Worm (Caenorhabditis elegans): ENCODE data around the gene spp-20.
"Not testable (repeated sequence)": the region's sequence is repeated elsewhere in the genome, so short reads cannot be mapped to it uniquely, and the experiment has no call there.

ce11 chrV:6581762-6582161 is 23.8 kb upstream of the spp-20 start, which contains the start of gene ZK1055.4:
- TF ChIP-seq dmd-4 (tag; optimal IDR thresholded peaks at IDR 0.05); nhr-77 (tag; optimal IDR thresholded peaks at IDR 0.05); fos-1 (tag; optimal IDR thresholded peaks at IDR 0.05); elt-1 (tag; optimal IDR thresholded peaks at IDR 0.05); R02D3.7 (tag; optimal IDR thresholded peaks at IDR 0.05); unc-62 (GFP tag; optimal IDR thresholded peaks at IDR 0.05); ama-1 (optimal IDR thresholded peaks at IDR 0.05); crh-2 (tag; optimal IDR thresholded peaks at IDR 0.05); nhr-11 (tag; optimal IDR thresholded peaks at IDR 0.05); snpc-4 (tag; optimal IDR thresholded peaks at IDR 0.05); nhr-25 (tag; optimal IDR thresholded peaks at IDR 0.05); ztf-11 (tag; optimal IDR thresholded peaks at IDR 0.05): not testable (repeated sequence)
